Worm (Caenorhabditis elegans) whole organism, L1 larva: ENCODE data around the gene B0244.7.
A peak's percentile ranks its signal among the peaks of the same experiment; 100 is the strongest.

Experiments
- C16A3.4 ChIP-seq: fragments of 150-350 bp; optimal IDR thresholded peaks from 2 replicates; lab custom pipeline; 2014; ENCODE audit warnings: missing biosample characterization, missing genetic modification characterization
- C34B4.2 ChIP-seq: sonication (generic microtip); optimal IDR thresholded peaks from 2 replicates; lab custom pipeline; 2017; ENCODE audit warnings: mild to moderate bottlenecking, missing genetic modification characterization, missing compliant biosample characterization
- aha-1 ChIP-seq: fragments of 150-350 bp; optimal IDR thresholded peaks from 2 replicates; lab custom pipeline; 2014; ENCODE audit warnings: missing biosample characterization, missing genetic modification characterization
- alr-1 ChIP-seq: fragments of 200-800 bp; sonication (Bioruptor generic); optimal IDR thresholded peaks from 2 replicates; lab custom pipeline; 2018; ENCODE audit warnings: borderline replicate concordance, mild to moderate bottlenecking, missing genetic modification characterization, missing compliant biosample characterization
- ama-1 ChIP-seq: fragments of 150-350 bp; optimal IDR thresholded peaks from 2 replicates; lab custom pipeline; 2014
- blmp-1 ChIP-seq: fragments of 150-350 bp; optimal IDR thresholded peaks from 2 replicates; lab custom pipeline; 2014; ENCODE audit warnings: missing biosample characterization, missing genetic modification characterization
- ces-1 ChIP-seq: fragments of 150-350 bp; optimal IDR thresholded peaks from 2 replicates; lab custom pipeline; 2014; ENCODE audit warnings: missing biosample characterization, missing genetic modification reagents, missing genetic modification characterization
- efl-3 ChIP-seq: fragments of 200-800 bp; sonication (Bioruptor generic); optimal IDR thresholded peaks from 2 replicates; lab custom pipeline; 2018; ENCODE audit warnings: mild to moderate bottlenecking, missing genetic modification characterization, missing compliant biosample characterization
- egl-27 ChIP-seq, 2 experiments: fragments of 150-350 bp in 1 of 2; sonication (generic microtip); optimal IDR thresholded peaks; 3 replicates each; lab custom pipeline; 2017 to 2018; ENCODE audit warnings: missing biosample characterization in 2 of 2, missing genetic modification characterization in 2 of 2, missing genetic modification reagents in 2 of 2
- elt-3 ChIP-seq, 6 experiments: fragments of 150-350 bp in 1 of 6; sonication (generic microtip); optimal IDR thresholded peaks; 2 replicates each; lab custom pipeline; 2017 to 2018; ENCODE audit warnings: missing biosample characterization in 6 of 6, missing genetic modification characterization in 6 of 6, inconsistent platforms in 1 of 6
- ets-5 ChIP-seq: fragments of 200-800 bp; sonication (Bioruptor generic); IDR thresholded peaks from 2 replicates; pipeline ENCODE4 v1.3.6; 2022; ENCODE audit warnings: missing genetic modification characterization, missing compliant biosample characterization
- fkh-8 ChIP-seq: sonication (generic microtip); optimal IDR thresholded peaks from 2 replicates; lab custom pipeline; 2016; ENCODE audit warnings: mild to moderate bottlenecking, missing genetic modification characterization, missing compliant biosample characterization
- fos-1 ChIP-seq: fragments of 150-350 bp; optimal IDR thresholded peaks from 2 replicates; lab custom pipeline; 2014; ENCODE audit warnings: missing biosample characterization, missing genetic modification characterization
- grh-1 ChIP-seq: fragments of 200-800 bp; sonication (Bioruptor generic); IDR thresholded peaks from 2 replicates; pipeline ENCODE4 v1.3.6; 2022; ENCODE audit warnings: missing genetic modification reagents, missing genetic modification characterization, missing compliant biosample characterization
- hpl-2 ChIP-seq: fragments of 150-350 bp; optimal IDR thresholded peaks from 2 replicates; lab custom pipeline; 2014; ENCODE audit warnings: missing biosample characterization, missing genetic modification reagents, missing genetic modification characterization
- irx-1 ChIP-seq: sonication (generic microtip); optimal IDR thresholded peaks from 2 replicates; lab custom pipeline; 2016; ENCODE audit warnings: missing genetic modification characterization, missing compliant biosample characterization
- isw-1 ChIP-seq: fragments of 200-800 bp; sonication (Bioruptor generic); IDR thresholded peaks from 2 replicates; pipeline ENCODE4 v1.3.6; 2022; ENCODE audit warnings: missing genetic modification characterization, missing compliant biosample characterization
- lin-13 ChIP-seq: fragments of 150-350 bp; optimal IDR thresholded peaks from 2 replicates; lab custom pipeline; 2014; ENCODE audit warnings: missing biosample characterization, missing genetic modification reagents, missing genetic modification characterization
- lin-14 ChIP-seq: fragments of 200-800 bp; sonication (Bioruptor generic); optimal IDR thresholded peaks from 2 replicates; lab custom pipeline; 2018; ENCODE audit warnings: mild to moderate bottlenecking, missing genetic modification characterization, moderate library complexity, missing compliant biosample characterization
- lin-15B ChIP-seq: fragments of 150-350 bp; sonication (generic microtip); optimal IDR thresholded peaks from 3 replicates; lab custom pipeline; 2014; ENCODE audit warnings: missing biosample characterization, missing genetic modification characterization
- lin-35 ChIP-seq, 2 experiments: fragments of 150-350 bp; optimal IDR thresholded peaks; 2 replicates each; lab custom pipeline; 2014; ENCODE audit warnings: missing biosample characterization in 2 of 2, missing genetic modification characterization in 2 of 2, missing genetic modification reagents in 2 of 2
- lir-3 ChIP-seq: sonication (generic microtip); optimal IDR thresholded peaks from 2 replicates; lab custom pipeline; 2016; ENCODE audit warnings: mild to moderate bottlenecking, missing genetic modification characterization, moderate library complexity, missing compliant biosample characterization; ENCODE audit not compliant: poor library complexity
- lsy-2 ChIP-seq, 2 experiments: fragments of 150-350 bp; optimal IDR thresholded peaks; 2 replicates each; lab custom pipeline; 2014; ENCODE audit warnings: missing biosample characterization in 2 of 2, missing genetic modification characterization in 2 of 2
- mab-9 ChIP-seq: fragments of 200-800 bp; sonication (Bioruptor generic); IDR thresholded peaks from 2 replicates; pipeline ENCODE4 v1.3.6; 2022; ENCODE audit warnings: missing genetic modification reagents, missing genetic modification characterization, missing compliant biosample characterization
- mdl-1 ChIP-seq, 2 experiments: fragments of 150-350 bp; optimal IDR thresholded peaks; 2 replicates each; lab custom pipeline; 2014 to 2017; ENCODE audit warnings: missing biosample characterization in 2 of 2, missing genetic modification characterization in 2 of 2, inconsistent platforms in 1 of 2
- mep-1 ChIP-seq: fragments of 150-350 bp; optimal IDR thresholded peaks from 2 replicates; lab custom pipeline; 2014; ENCODE audit warnings: missing biosample characterization, missing genetic modification characterization
- nhr-11 ChIP-seq: fragments of 150-350 bp; optimal IDR thresholded peaks from 2 replicates; lab custom pipeline; 2014; ENCODE audit warnings: missing biosample characterization, missing genetic modification characterization
- nhr-19 ChIP-seq: fragments of 200-800 bp; sonication (Bioruptor generic); conservative IDR thresholded peaks from 2 replicates; pipeline ENCODE4 v1.3.6; 2022; ENCODE audit warnings: missing genetic modification characterization, missing compliant biosample characterization
- nhr-20 ChIP-seq: sonication (generic microtip); optimal IDR thresholded peaks from 2 replicates; lab custom pipeline; 2016; ENCODE audit warnings: mild to moderate bottlenecking, missing genetic modification characterization, missing compliant biosample characterization
- nhr-237 ChIP-seq: fragments of 150-350 bp; optimal IDR thresholded peaks from 2 replicates; lab custom pipeline; 2014; ENCODE audit warnings: missing biosample characterization, missing genetic modification characterization
- nhr-71 ChIP-seq: sonication (generic microtip); optimal IDR thresholded peaks from 2 replicates; lab custom pipeline; 2016; ENCODE audit warnings: mild to moderate bottlenecking, missing genetic modification characterization, moderate library complexity, missing compliant biosample characterization
- nhr-77 ChIP-seq: fragments of 150-350 bp; optimal IDR thresholded peaks from 2 replicates; lab custom pipeline; 2014; ENCODE audit warnings: missing biosample characterization, missing genetic modification characterization
- nhr-85 ChIP-seq: sonication (generic microtip); peaks from one replicate; lab custom pipeline; 2016; ENCODE audit warnings: missing genetic modification characterization, inconsistent platforms, missing compliant biosample characterization
- nhr-90 ChIP-seq: sonication (generic microtip); optimal IDR thresholded peaks from 2 replicates; lab custom pipeline; 2016; ENCODE audit warnings: mild to moderate bottlenecking, missing genetic modification characterization, missing compliant biosample characterization; ENCODE audit not compliant: poor library complexity
- pqm-1 ChIP-seq: sonication (generic microtip); optimal IDR thresholded peaks from 3 replicates; lab custom pipeline; 2017; ENCODE audit warnings: missing biosample characterization, missing genetic modification characterization
- snpc-4 ChIP-seq: fragments of 150-350 bp; optimal IDR thresholded peaks from 2 replicates; lab custom pipeline; 2014; ENCODE audit warnings: missing biosample characterization, missing genetic modification characterization
- snu-23 ChIP-seq: sonication (generic microtip); optimal IDR thresholded peaks from 2 replicates; lab custom pipeline; 2016; ENCODE audit warnings: missing genetic modification characterization, missing compliant biosample characterization
- sox-4 ChIP-seq: sonication (generic microtip); optimal IDR thresholded peaks from 2 replicates; lab custom pipeline; 2016; ENCODE audit warnings: missing genetic modification characterization, missing compliant biosample characterization
- swsn-7 ChIP-seq: sonication (generic microtip); optimal IDR thresholded peaks from 2 replicates; lab custom pipeline; 2016; ENCODE audit warnings: missing genetic modification characterization, missing compliant biosample characterization
- tlp-1 ChIP-seq: fragments of 150-350 bp; optimal IDR thresholded peaks from 2 replicates; lab custom pipeline; 2014; ENCODE audit warnings: missing biosample characterization, missing genetic modification characterization
- unc-130 ChIP-seq: fragments of 150-350 bp; optimal IDR thresholded peaks from 2 replicates; lab custom pipeline; 2017; ENCODE audit warnings: missing biosample characterization, missing genetic modification characterization, inconsistent platforms
- unc-30 ChIP-seq: sonication (generic microtip); optimal IDR thresholded peaks from 2 replicates; lab custom pipeline; 2017; ENCODE audit warnings: missing biosample characterization, missing genetic modification characterization
- unc-62 ChIP-seq: fragments of 150-350 bp; optimal IDR thresholded peaks from 2 replicates; lab custom pipeline; 2014; ENCODE audit warnings: missing biosample characterization, missing genetic modification reagents, missing genetic modification characterization
- vab-15 ChIP-seq: sonication (generic microtip); optimal IDR thresholded peaks from 2 replicates; lab custom pipeline; 2017; ENCODE audit warnings: missing genotype, mild to moderate bottlenecking, missing genetic modification characterization, missing compliant biosample characterization
- xbp-1 ChIP-seq: sonication (generic microtip); optimal IDR thresholded peaks from 2 replicates; lab custom pipeline; 2016; ENCODE audit warnings: missing genetic modification characterization, missing compliant biosample characterization
- zag-1 ChIP-seq: fragments of 150-350 bp; optimal IDR thresholded peaks from 2 replicates; lab custom pipeline; 2014; ENCODE audit warnings: missing biosample characterization, missing genetic modification characterization
- zip-4 ChIP-seq: fragments of 200-800 bp; sonication (Bioruptor generic); optimal IDR thresholded peaks from 2 replicates; lab custom pipeline; 2018; ENCODE audit warnings: mild to moderate bottlenecking, missing genetic modification characterization, moderate library complexity, missing compliant biosample characterization
- ztf-11 ChIP-seq, 2 experiments: sonication (generic microtip); optimal IDR thresholded peaks; 2 replicates each; lab custom pipeline; 2016 to 2017; ENCODE audit warnings: missing genetic modification characterization in 2 of 2, missing biosample characterization in 1 of 2, missing compliant biosample characterization in 1 of 2
- ztf-4 ChIP-seq: fragments of 150-350 bp; optimal IDR thresholded peaks from 2 replicates; lab custom pipeline; 2014; ENCODE audit warnings: missing biosample characterization, missing genetic modification characterization

B0244.7 gene

ce11 chrIII:5705228-5705888, 25.9 kb upstream of the B0244.7 start, which contains the start of gene swp-1:
swp-1 (minus strand) TSS chrIII:5705525.
- TF ChIP-seq nhr-71 (tag; lab: Kevin White, UChicago), result peak; percentile 13
- TF ChIP-seq snpc-4, result no peak
- TF ChIP-seq lsy-2 (tag; optimal IDR thresholded peaks at IDR 0.05; lab: Kevin White, UChicago), result peak in 1 of 2 experiments; percentile 26
- TF ChIP-seq hpl-2 (GFP tag; lab: Kevin White, UChicago), result no peak
- peak; percentile 49 for TF ChIP-seq nhr-85 (tag; lab: Kevin White, UChicago)
- TF ChIP-seq, all 84 proteins: peak for 3

- peak; percentile 90 for TF ChIP-seq lin-13 (GFP tag; lab: Kevin White, UChicago)
- peak; percentile 91 for TF ChIP-seq isw-1 (GFP tag; lab: Robert Waterston, UW)
- no peak for TF ChIP-seq unc-30
- TF ChIP-seq C16A3.4 (tag; lab: Kevin White, UChicago), result peak; percentile 98
- peak; percentile 91 for TF ChIP-seq nhr-20 (tag; lab: Kevin White, UChicago)
- TF ChIP-seq lin-14 (GFP tag; lab: Kevin White, UChicago), result peak; percentile 93
- peak; percentile 81 for TF ChIP-seq vab-15 (tag; lab: Kevin White, UChicago)
- no peak for TF ChIP-seq alr-1 (tag; lab: Kevin White, UChicago)
- TF ChIP-seq fkh-8 (tag; lab: Kevin White, UChicago), result peak; percentile 91
- TF ChIP-seq xbp-1, result peak; percentile 92
- no peak for TF ChIP-seq ces-1 (GFP tag; lab: Kevin White, UChicago)
- peak; percentile 14 to 16 for TF ChIP-seq egl-27 (tag; optimal IDR thresholded peaks at IDR 0.05; lab: Kevin White, UChicago)
- peak; percentile 36 for TF ChIP-seq zag-1
- TF ChIP-seq lsy-2 (tag; optimal IDR thresholded peaks at IDR 0.05; lab: Kevin White, UChicago), result peak; percentile 94 to 97
- TF ChIP-seq C34B4.2, result no peak
- TF ChIP-seq zip-4 (GFP tag; lab: Kevin White, UChicago), result peak; percentile 71
- no peak for TF ChIP-seq pqm-1
- no peak for TF ChIP-seq unc-62 (GFP tag; lab: Kevin White, UChicago)
- TF ChIP-seq lin-15B (tag; lab: Kevin White, UChicago), result peak; percentile 85
- peak; percentile 82 for TF ChIP-seq nhr-237 (tag; lab: Kevin White, UChicago)
- TF ChIP-seq lin-35 (GFP tag; optimal IDR thresholded peaks at IDR 0.05; lab: Kevin White, UChicago), result peak; percentile 88 to 95
- peak; percentile 97 for TF ChIP-seq snu-23 (GFP tag; lab: Kevin White, UChicago)
- peak; percentile 91 for TF ChIP-seq blmp-1
- peak in 1 of 2 experiments; percentile 39 for TF ChIP-seq ztf-11 (tag; optimal IDR thresholded peaks at IDR 0.05; lab: Kevin White, UChicago)
- TF ChIP-seq sox-4, result no peak
- TF ChIP-seq swsn-7 (tag; lab: Kevin White, UChicago), result peak; percentile 88
- TF ChIP-seq fos-1, result peak; percentile 92
- TF ChIP-seq hpl-2 (GFP tag; lab: Kevin White, UChicago), result peak; percentile 82
- peak; percentile 74 for TF ChIP-seq irx-1
- peak; percentile 80 for TF ChIP-seq lir-3 (tag; lab: Kevin White, UChicago)
- no peak for TF ChIP-seq ets-5 (GFP tag; lab: Robert Waterston, UW)
- TF ChIP-seq elt-3 (tag; optimal IDR thresholded peaks at IDR 0.05; lab: Kevin White, UChicago), result peak in 5 of 6 experiments; percentile 45 to 97 (median 83)
- TF ChIP-seq nhr-90, result peak; percentile 82
- peak; percentile 91 for TF ChIP-seq nhr-19 (GFP tag; lab: Robert Waterston, UW)
- peak; percentile 90 for TF ChIP-seq nhr-77 (tag; lab: Kevin White, UChicago)
- TF ChIP-seq mep-1, result peak; percentile 95
- peak; percentile 30 for TF ChIP-seq aha-1 (tag; lab: Kevin White, UChicago)
- TF ChIP-seq mab-9 (GFP tag; lab: Robert Waterston, UW), result no peak
- TF ChIP-seq nhr-85 (tag; lab: Kevin White, UChicago), result peak; percentile 95
- peak in 1 of 2 experiments; percentile 83 for TF ChIP-seq mdl-1 (tag; optimal IDR thresholded peaks at IDR 0.05; lab: Kevin White, UChicago)
- peak; percentile 85 for TF ChIP-seq unc-130 (tag; lab: Kevin White, UChicago)
- TF ChIP-seq grh-1 (GFP tag; lab: Robert Waterston, UW), result peak; percentile 70
- TF ChIP-seq ama-1 (lab: Kevin White, UChicago), result peak; percentile 85
- peak; percentile 80 for TF ChIP-seq nhr-11 (tag; lab: Kevin White, UChicago)
- TF ChIP-seq ztf-4 (tag; lab: Kevin White, UChicago), result peak; percentile 79
- no peak for TF ChIP-seq efl-3 (GFP tag; lab: Kevin White, UChicago)
- no peak for TF ChIP-seq tlp-1 (tag; lab: Kevin White, UChicago)
Measured at ce11 chrIII:5706077-5706627, 25.1 kb upstream of the B0244.7 start, which contains the start of gene rpl-23. rpl-23 (minus strand) TSS chrIII:5706127.
